In genomic region chrIII:4412108-4413009, ce11 we compare ENCODE assay signal across 3 worm cellular contexts.
TF ChIP-seq lines count a peak whose summit lies in the region.

No protein-coding gene starts in this region.

TF ChIP-seq in whole organism, L1 larva, 84 proteins besides CTCF, POLR2A, EP300 and RAD21 (continued from another document):
- TF ChIP-seq lin-13 (GFP tag; optimal IDR thresholded peaks at IDR 0.05; lab: Kevin White, UChicago) (no peak), C16A3.4 (tag; optimal IDR thresholded peaks at IDR 0.05; lab: Kevin White, UChicago) (peak; percentile 27), nhr-237 (tag; optimal IDR thresholded peaks at IDR 0.05; lab: Kevin White, UChicago) (no peak), grh-1 (GFP tag; IDR thresholded peaks at IDR 0.05; lab: Robert Waterston, UW) (no peak), ztf-11 (tag; optimal IDR thresholded peaks at IDR 0.05; lab: Kevin White, UChicago) (no peak), nhr-84 (tag; optimal IDR thresholded peaks at IDR 0.05; lab: Kevin White, UChicago) (no peak), fos-1 (tag; optimal IDR thresholded peaks at IDR 0.05; lab: Kevin White, UChicago) (no peak), ceh-82 (tag; optimal IDR thresholded peaks at IDR 0.05; lab: Kevin White, UChicago) (peak; percentile 2 to 35 (median 28)), unc-62 (GFP tag; optimal IDR thresholded peaks at IDR 0.05; lab: Kevin White, UChicago) (no peak), nhr-47 (tag; optimal IDR thresholded peaks at IDR 0.05; lab: Kevin White, UChicago) (peak; percentile 60), rnt-1 (tag; optimal IDR thresholded peaks at IDR 0.05; lab: Kevin White, UChicago) (peak; percentile 48), efl-3 (GFP tag; optimal IDR thresholded peaks at IDR 0.05; lab: Kevin White, UChicago) (no peak), ceh-8 (GFP tag; optimal IDR thresholded peaks at IDR 0.05; lab: Kevin White, UChicago) (no peak), sptf-1 (tag; optimal IDR thresholded peaks at IDR 0.05; lab: Kevin White, UChicago) (no peak), snu-23 (GFP tag; optimal IDR thresholded peaks at IDR 0.05; lab: Kevin White, UChicago) (peak; percentile 78), lin-14 (GFP tag; optimal IDR thresholded peaks at IDR 0.05; lab: Kevin White, UChicago) (peak; percentile 88), nhr-85 (tag; lab: Kevin White, UChicago) (peak; percentile 80), nhr-90 (tag; optimal IDR thresholded peaks at IDR 0.05; lab: Kevin White, UChicago; ENCODE audit: poor library complexity) (peak; percentile 39), ceh-88 (GFP tag; IDR thresholded peaks at IDR 0.05; lab: Robert Waterston, UW) (no peak), blmp-1 (tag; optimal IDR thresholded peaks at IDR 0.05; lab: Kevin White, UChicago) (peak; percentile 19), mep-1 (tag; optimal IDR thresholded peaks at IDR 0.05; lab: Kevin White, UChicago) (no peak), nhr-19 (GFP tag; conservative IDR thresholded peaks at IDR 0.05; lab: Robert Waterston, UW) (peak; percentile 48), egl-27 (tag; optimal IDR thresholded peaks at IDR 0.05; lab: Kevin White, UChicago) (peak in 1 of 2 experiments; percentile 36), zag-1 (tag; optimal IDR thresholded peaks at IDR 0.05; lab: Kevin White, UChicago) (no peak), egl-13 (tag; optimal IDR thresholded peaks at IDR 0.05; lab: Kevin White, UChicago) (no peak), snpc-4 (tag; optimal IDR thresholded peaks at IDR 0.05; lab: Kevin White, UChicago) (peak; percentile 31), dpl-1 (GFP tag; optimal IDR thresholded peaks at IDR 0.05; lab: Kevin White, UChicago) (peak; percentile 2 to 41 (median 4)), xbp-1 (tag; optimal IDR thresholded peaks at IDR 0.05; lab: Kevin White, UChicago) (peak; percentile 29), irx-1 (tag; optimal IDR thresholded peaks at IDR 0.05; lab: Kevin White, UChicago) (no peak), nhr-71 (tag; optimal IDR thresholded peaks at IDR 0.05; lab: Kevin White, UChicago) (peak; percentile 92), skn-1 (tag; optimal IDR thresholded peaks at IDR 0.05; lab: Kevin White, UChicago) (peak; percentile 10), jun-1 (tag; optimal IDR thresholded peaks at IDR 0.05; lab: Kevin White, UChicago) (no peak), lir-3 (tag; optimal IDR thresholded peaks at IDR 0.05; lab: Kevin White, UChicago; ENCODE audit: poor library complexity) (peak; percentile 5)

TF ChIP-seq in whole organism, L4 larva, 104 proteins besides CTCF, POLR2A, EP300 and RAD21 (continued from another document):
- TF ChIP-seq ama-1 (optimal IDR thresholded peaks at IDR 0.05; lab: Kevin White, UChicago) (no peak), ceh-32 (tag; optimal IDR thresholded peaks at IDR 0.05; lab: Kevin White, UChicago; ENCODE audit: poor library complexity) (no peak), mdl-1 (tag; optimal IDR thresholded peaks at IDR 0.05; lab: Kevin White, UChicago) (peak; percentile 13 to 19), set-16 (GFP tag; IDR thresholded peaks at IDR 0.05; lab: Robert Waterston, UW) (no peak), lsy-2 (tag; optimal IDR thresholded peaks at IDR 0.05; lab: Kevin White, UChicago) (peak in 1 of 2 experiments; percentile 61), snpc-4 (tag; optimal IDR thresholded peaks at IDR 0.05; lab: Kevin White, UChicago) (no peak), unc-130 (GFP tag; optimal IDR thresholded peaks at IDR 0.05; lab: Kevin White, UChicago) (peak; percentile 28), dve-1 (tag; optimal IDR thresholded peaks at IDR 0.05; lab: Kevin White, UChicago; ENCODE audit: insufficient read depth) (peak; percentile 31), spr-1 (tag; optimal IDR thresholded peaks at IDR 0.05; lab: Kevin White, UChicago) (no peak), nhr-48 (tag; optimal IDR thresholded peaks at IDR 0.05; lab: Kevin White, UChicago) (peak; percentile 93), dmd-6 (GFP tag; IDR thresholded peaks at IDR 0.05; lab: Robert Waterston, UW) (peak; percentile 81), hlh-11 (tag; optimal IDR thresholded peaks at IDR 0.05; lab: Kevin White, UChicago) (peak; percentile 58), Y75B8A.6 (GFP tag; IDR thresholded peaks at IDR 0.05; lab: Robert Waterston, UW) (no peak), daf-8 (GFP tag; IDR thresholded peaks at IDR 0.05; lab: Robert Waterston, UW) (no peak), nhr-77 (tag; optimal IDR thresholded peaks at IDR 0.05; lab: Kevin White, UChicago) (peak; percentile 51), daf-12 (tag; optimal IDR thresholded peaks at IDR 0.05; lab: Kevin White, UChicago) (no peak), fos-1 (tag; optimal IDR thresholded peaks at IDR 0.05; lab: Kevin White, UChicago) (no peak), mep-1 (tag; optimal IDR thresholded peaks at IDR 0.05; lab: Kevin White, UChicago) (peak; percentile 23), unc-62 (GFP tag; optimal IDR thresholded peaks at IDR 0.05 in 1 of 2; lab: Kevin White, UChicago) (no peak), unc-62 (tag; optimal IDR thresholded peaks at IDR 0.05; lab: Kevin White, UChicago) (no peak), nhr-42 (GFP tag; IDR thresholded peaks at IDR 0.05; lab: Robert Waterston, UW) (no peak), hmg-1.1 (GFP tag; IDR thresholded peaks at IDR 0.05; lab: Robert Waterston, UW) (0 out of 2 replicates have a peak, but pooled peaks have one; percentile 13), zfp-2 (tag; optimal IDR thresholded peaks at IDR 0.05; lab: Kevin White, UChicago) (no peak), egl-27 (tag; optimal IDR thresholded peaks at IDR 0.05; lab: Kevin White, UChicago) (no peak), vab-7 (GFP tag; IDR thresholded peaks at IDR 0.05; lab: Robert Waterston, UW) (no peak), ceh-44 (GFP tag; IDR thresholded peaks at IDR 0.05; lab: Robert Waterston, UW) (no peak)

TF ChIP-seq in whole organism, young adult, 124 proteins besides CTCF, POLR2A, EP300 and RAD21 (continued from another document):
- TF ChIP-seq nfya-2 (GFP tag; IDR thresholded peaks at IDR 0.05; lab: Robert Waterston, UW) (no peak), nfyb-1 (GFP tag; IDR thresholded peaks at IDR 0.05; lab: Robert Waterston, UW) (no peak), bed-1 (GFP tag; IDR thresholded peaks at IDR 0.05; lab: Robert Waterston, UW) (no peak), ztf-25 (GFP tag; IDR thresholded peaks at IDR 0.05; lab: Robert Waterston, UW) (no peak), efl-1 (GFP tag; optimal IDR thresholded peaks at IDR 0.05; lab: Kevin White, UChicago) (no peak), tbp1 (GFP tag; optimal IDR thresholded peaks at IDR 0.05; lab: Kevin White, UChicago) (peak; percentile 30), mxl-1 (tag; optimal IDR thresholded peaks at IDR 0.05; lab: Kevin White, UChicago) (no peak), let-607 (tag; optimal IDR thresholded peaks at IDR 0.05; lab: Kevin White, UChicago) (no peak), lin-26 (GFP tag; IDR thresholded peaks at IDR 0.05; lab: Robert Waterston, UW) (no peak), tlf-1 (GFP tag; optimal IDR thresholded peaks at IDR 0.05; lab: Kevin White, UChicago) (no peak), hsf-1 (GFP tag; IDR thresholded peaks at IDR 0.05; lab: Robert Waterston, UW) (no peak), sptf-2 (GFP tag; optimal IDR thresholded peaks at IDR 0.05; lab: Kevin White, UChicago) (no peak), zfh-2 (GFP tag; conservative IDR thresholded peaks at IDR 0.05; lab: Robert Waterston, UW) (no peak), madf-6 (GFP tag; IDR thresholded peaks at IDR 0.05; lab: Robert Waterston, UW) (peak; percentile 48; the same call in 1 of the 2 replicates)
